Worm (Caenorhabditis elegans) whole organism, midembryonic: ENCODE data around the gene F43C11.16.

Experiments used
- T22C8.4 ChIP-seq: fragments of 200-800 bp; sonication (Bioruptor generic); IDR thresholded peaks from 2 replicates; pipeline ENCODE4 v1.3.6; 2022; ENCODE audit warnings: missing genetic modification characterization, missing compliant biosample characterization
- cog-1 ChIP-seq: sonication (generic microtip); optimal IDR thresholded peaks from 2 replicates; lab custom pipeline; 2016; ENCODE audit warnings: missing genetic modification characterization, missing compliant biosample characterization
- flt-1 ChIP-seq: fragments of 200-800 bp; sonication (Bioruptor generic); IDR thresholded peaks from 2 replicates; pipeline ENCODE4 v1.3.6; 2022; ENCODE audit warnings: missing genetic modification characterization, missing compliant biosample characterization
- klf-2 ChIP-seq: fragments of 200-800 bp; sonication (Bioruptor generic); conservative IDR thresholded peaks from 2 replicates; pipeline ENCODE4 v1.3.6; 2022; ENCODE audit warnings: missing genetic modification reagents, missing genetic modification characterization, missing compliant biosample characterization
- med-1 ChIP-seq: sonication (generic microtip); optimal IDR thresholded peaks from 2 replicates; lab custom pipeline; 2017; ENCODE audit warnings: missing genetic modification characterization, mild to moderate bottlenecking, missing compliant biosample characterization, antibody characterized with exemption, missing genetic modification reagents; ENCODE audit not compliant: insufficient read depth
- ref-1 ChIP-seq: fragments of 200-800 bp; sonication (Bioruptor generic); conservative IDR thresholded peaks from 2 replicates; pipeline ENCODE4 v1.3.6; 2022; ENCODE audit warnings: missing genetic modification reagents, missing genetic modification characterization, missing compliant biosample characterization
- tab-1 ChIP-seq: fragments of 200-800 bp; sonication (Bioruptor generic); IDR thresholded peaks from 2 replicates; pipeline ENCODE4 v1.3.6; 2022; ENCODE audit warnings: missing genetic modification characterization, missing compliant biosample characterization
- ztf-23 ChIP-seq: fragments of 200-800 bp; sonication (Bioruptor generic); IDR thresholded peaks from 2 replicates; pipeline ENCODE4 v1.3.6; 2022; ENCODE audit warnings: missing genetic modification reagents, missing genetic modification characterization, missing compliant biosample characterization
- ztf-29 ChIP-seq: fragments of 200-800 bp; sonication (Bioruptor generic); IDR thresholded peaks from 2 replicates; pipeline ENCODE4 v1.3.6; 2022; ENCODE audit warnings: missing genetic modification reagents, missing genetic modification characterization, missing compliant biosample characterization

DNA sequence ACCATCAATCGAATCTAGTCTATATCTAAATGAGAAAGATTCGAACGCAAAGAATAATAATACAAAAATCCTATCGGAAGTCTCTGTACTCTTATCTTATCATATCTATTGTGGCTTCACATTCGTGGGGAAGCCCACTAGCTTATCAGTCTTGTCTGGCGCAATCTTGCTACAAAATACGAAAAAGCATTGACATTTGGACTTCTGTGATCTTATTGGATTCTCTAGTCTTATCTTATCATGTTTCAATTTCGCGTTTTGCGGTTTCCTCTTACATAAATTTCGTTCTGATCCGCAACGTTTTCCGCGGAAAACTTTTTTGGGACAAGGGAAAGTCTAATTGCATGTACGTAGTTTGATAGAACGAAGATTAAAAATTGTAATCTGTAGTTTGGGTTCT lies 39.9 kb upstream of the F43C11.16 start:
- TF ChIP-seq klf-2 (GFP tag; lab: Robert Waterston, UW) (no peak), med-1 (GFP tag; lab: Kevin White, UChicago) (no peak), flt-1 (no peak), ref-1 (GFP tag; lab: Robert Waterston, UW) (no peak), ztf-23 (no peak), tab-1 (no peak), cog-1 (tag; lab: Kevin White, UChicago) (no peak), T22C8.4 (no peak), ztf-29 (GFP tag; lab: Robert Waterston, UW) (no peak)
